Fruit fly (Drosophila melanogaster) whole organism, embryonic: ENCODE results near the gene CG13481.

Experiments used
- CG10267 ChIP-seq: fragments of 200-800 bp; sonication (Bioruptor generic); optimal IDR thresholded peaks from 2 replicates; lab custom pipeline; 2018; ENCODE audit warnings: missing biosample characterization, mild to moderate bottlenecking, missing genetic modification characterization, moderate library complexity
- CG10565 ChIP-seq: fragments of 200-800 bp; sonication (Bioruptor generic); optimal IDR thresholded peaks from 3 replicates; lab custom pipeline; 2016; ENCODE audit warnings: missing biosample characterization, mild to moderate bottlenecking, missing genetic modification characterization
- CG10654 ChIP-seq: fragments of 200-800 bp; sonication (Bioruptor generic); optimal IDR thresholded peaks from 2 replicates; lab custom pipeline; 2016; ENCODE audit warnings: missing biosample characterization, missing genetic modification characterization
- CG12769 ChIP-seq: fragments of 200-800 bp; sonication (Bioruptor generic); optimal IDR thresholded peaks from 2 replicates; lab custom pipeline; 2019; ENCODE audit warnings: missing biosample characterization, mild to moderate bottlenecking, missing genetic modification characterization, moderate library complexity
- CG13287 ChIP-seq: fragments of 200-800 bp; sonication (Bioruptor generic); IDR thresholded peaks from 2 replicates; pipeline ENCODE4 v1.3.6; 2022; ENCODE audit warnings: missing biosample characterization, missing genetic modification characterization; ENCODE audit not compliant: partially characterized antibody
- CG14965 ChIP-seq: fragments of 200-800 bp; sonication (Bioruptor generic); optimal IDR thresholded peaks from 2 replicates; lab custom pipeline; 2016; ENCODE audit warnings: missing biosample characterization, missing genetic modification characterization, borderline replicate concordance
- CG15269 ChIP-seq: fragments of 200-800 bp; sonication (Bioruptor generic); optimal IDR thresholded peaks from 2 replicates; lab custom pipeline; 2018; ENCODE audit warnings: missing biosample characterization, mild to moderate bottlenecking, missing genetic modification characterization, moderate library complexity
- CG16863 ChIP-seq: fragments of 200-800 bp; sonication (Bioruptor generic); optimal IDR thresholded peaks from 3 replicates; lab custom pipeline; 2016; ENCODE audit warnings: missing biosample characterization, missing genetic modification characterization
- CG17361 ChIP-seq: fragments of 200-800 bp; sonication (Bioruptor generic); IDR thresholded peaks from 3 replicates; pipeline ENCODE4 v1.3.6; 2022; ENCODE audit warnings: missing biosample characterization, missing genetic modification characterization
- CG17385 ChIP-seq: fragments of 200-800 bp; sonication (Bioruptor generic); optimal IDR thresholded peaks from 3 replicates; lab custom pipeline; 2018; ENCODE audit warnings: missing biosample characterization, mild to moderate bottlenecking, missing genetic modification characterization
- CG18011 ChIP-seq: fragments of 200-800 bp; sonication (Bioruptor generic); optimal IDR thresholded peaks from 2 replicates; lab custom pipeline; 2017; ENCODE audit warnings: missing biosample characterization, missing genetic modification characterization, mild to moderate bottlenecking, moderate library complexity, missing genotype
- CG1832 ChIP-seq: fragments of 200-800 bp; sonication (Bioruptor generic); optimal IDR thresholded peaks from 2 replicates; lab custom pipeline; 2017; ENCODE audit warnings: missing biosample characterization, mild to moderate bottlenecking, missing genetic modification characterization, inconsistent platforms
- CG30431 ChIP-seq: fragments of 200-800 bp; sonication (Bioruptor generic); optimal IDR thresholded peaks from 2 replicates; lab custom pipeline; 2017; ENCODE audit warnings: missing biosample characterization, missing genetic modification characterization
- CG32767 ChIP-seq: fragments of 200-800 bp; sonication (Bioruptor generic); IDR thresholded peaks from 2 replicates; pipeline ENCODE4 v1.3.6; 2022; ENCODE audit warnings: missing biosample characterization, missing genetic modification characterization
- CG3995 ChIP-seq: fragments of 200-800 bp; sonication (Bioruptor generic); optimal IDR thresholded peaks from 3 replicates; lab custom pipeline; 2016; ENCODE audit warnings: missing biosample characterization, missing genetic modification characterization
- CG6175 ChIP-seq: fragments of 200-800 bp; sonication (Bioruptor generic); IDR thresholded peaks from 3 replicates; pipeline ENCODE4 v1.3.6; 2022; ENCODE audit warnings: missing biosample characterization, missing genetic modification characterization
- CG7271 ChIP-seq: fragments of 200-800 bp; sonication (Bioruptor generic); optimal IDR thresholded peaks from 2 replicates; lab custom pipeline; 2018; ENCODE audit warnings: missing biosample characterization, mild to moderate bottlenecking, missing genetic modification characterization, moderate library complexity
- CG9437 ChIP-seq: fragments of 200-800 bp; sonication (Bioruptor generic); optimal IDR thresholded peaks from 2 replicates; lab custom pipeline; 2018; ENCODE audit warnings: missing biosample characterization, mild to moderate bottlenecking, missing genetic modification characterization
- D19A ChIP-seq: fragments of 200-800 bp; optimal IDR thresholded peaks from 3 replicates; lab custom pipeline; 2019; ENCODE audit warnings: missing biosample characterization, mild to moderate bottlenecking, missing genetic modification characterization, moderate library complexity
- Drgx ChIP-seq: fragments of 200-800 bp; sonication (Bioruptor generic); IDR thresholded peaks from 2 replicates; pipeline ENCODE4 v1.3.6; 2022; ENCODE audit warnings: missing biosample characterization, missing genetic modification characterization
- Eip74EF ChIP-seq, 2 experiments: fragments of 200-800 bp in 1 of 2; fragments of >200 bp in 1 of 2; sonication (Bioruptor generic) in 1 of 2; optimal IDR thresholded peaks; 2 replicates each; lab custom pipeline; 2017 to 2019; ENCODE audit warnings: missing biosample characterization in 2 of 2, missing genetic modification characterization in 2 of 2, mild to moderate bottlenecking in 1 of 2, moderate library complexity in 1 of 2
- Elba2 ChIP-seq: fragments of 200-800 bp; sonication (Bioruptor generic); optimal IDR thresholded peaks from 3 replicates; lab custom pipeline; 2016; ENCODE audit warnings: missing biosample characterization, missing genetic modification characterization
- HLH3B ChIP-seq: fragments of 200-800 bp; sonication (Bioruptor generic); IDR thresholded peaks from 2 replicates; pipeline ENCODE4 v1.3.6; 2022; ENCODE audit warnings: missing biosample characterization, missing genetic modification characterization
- Lpt ChIP-seq: fragments of >200 bp; optimal IDR thresholded peaks from 2 replicates; lab custom pipeline; 2018; ENCODE audit warnings: missing biosample characterization, missing genetic modification characterization
- NC2β ChIP-seq: fragments of 200-800 bp; sonication (Bioruptor generic); optimal IDR thresholded peaks from 2 replicates; lab custom pipeline; 2016; ENCODE audit warnings: missing biosample characterization, missing genetic modification characterization
- Nf-YB ChIP-seq: fragments of 200-800 bp; sonication (Bioruptor generic); optimal IDR thresholded peaks from 3 replicates; lab custom pipeline; 2019; ENCODE audit warnings: missing biosample characterization, mild to moderate bottlenecking, missing genetic modification characterization, moderate library complexity
- Rfx ChIP-seq: fragments of 200-800 bp; sonication (Bioruptor generic); IDR thresholded peaks from 2 replicates; pipeline ENCODE4 v1.3.6; 2022; ENCODE audit warnings: missing biosample characterization, missing genetic modification characterization
- Sin3A ChIP-seq: fragments of >200 bp; optimal IDR thresholded peaks from 2 replicates; lab custom pipeline; 2018
- Sox100B ChIP-seq: fragments of 200-800 bp; sonication (Bioruptor generic); optimal IDR thresholded peaks from 3 replicates; lab custom pipeline; 2018; ENCODE audit warnings: missing biosample characterization, mild to moderate bottlenecking, missing genetic modification characterization
- Tbp ChIP-seq: fragments of >200 bp; optimal IDR thresholded peaks from 2 replicates; lab custom pipeline; 2018; ENCODE audit warnings: missing biosample characterization, missing genetic modification characterization
- az2 ChIP-seq: fragments of 200-800 bp; sonication (Bioruptor generic); optimal IDR thresholded peaks from 3 replicates; lab custom pipeline; 2016; ENCODE audit warnings: missing biosample characterization, missing genetic modification characterization
- bab2 ChIP-seq: fragments of 200-800 bp; sonication (Bioruptor generic); optimal IDR thresholded peaks from 2 replicates; lab custom pipeline; 2016; ENCODE audit warnings: missing biosample characterization, missing genetic modification characterization
- cg ChIP-seq: fragments of 200-800 bp; sonication (Bioruptor generic); optimal IDR thresholded peaks from 3 replicates; lab custom pipeline; 2019; ENCODE audit warnings: missing biosample characterization, mild to moderate bottlenecking, missing genetic modification characterization, moderate library complexity
- gcm ChIP-seq: fragments of 200-800 bp; sonication (Bioruptor generic); optimal IDR thresholded peaks from 2 replicates; lab custom pipeline; 2019; ENCODE audit warnings: missing biosample characterization, mild to moderate bottlenecking, missing genetic modification characterization, moderate library complexity
- gfzf ChIP-seq: fragments of 200-800 bp; sonication (Bioruptor generic); optimal IDR thresholded peaks from 2 replicates; lab custom pipeline; 2016; ENCODE audit warnings: missing biosample characterization, mild to moderate bottlenecking, missing genetic modification characterization, moderate library complexity
- gsb-n ChIP-seq: fragments of 200-800 bp; sonication (Bioruptor generic); optimal IDR thresholded peaks from 3 replicates; lab custom pipeline; 2018; ENCODE audit warnings: missing biosample characterization, mild to moderate bottlenecking, missing genetic modification characterization
- kah ChIP-seq: fragments of 200-800 bp; sonication (Bioruptor generic); optimal IDR thresholded peaks from 2 replicates; lab custom pipeline; 2018; ENCODE audit warnings: missing biosample characterization, mild to moderate bottlenecking, missing genetic modification characterization
- klu ChIP-seq: fragments of 200-800 bp; sonication (Bioruptor generic); IDR thresholded peaks from 2 replicates; pipeline ENCODE4 v1.3.6; 2022; ENCODE audit warnings: missing biosample characterization, missing genetic modification characterization
- maf-S ChIP-seq: fragments of 200-800 bp; sonication (Bioruptor generic); optimal IDR thresholded peaks from 2 replicates; lab custom pipeline; 2016; ENCODE audit warnings: missing biosample characterization, missing genetic modification characterization
- nom ChIP-seq: fragments of 200-800 bp; sonication (Bioruptor generic); optimal IDR thresholded peaks from 2 replicates; lab custom pipeline; 2017; ENCODE audit warnings: missing biosample characterization, missing genetic modification characterization, mild to moderate bottlenecking, moderate library complexity, missing genetic modification reagents
- oc ChIP-seq: fragments of 200-800 bp; sonication (Bioruptor generic); optimal IDR thresholded peaks from 2 replicates; lab custom pipeline; 2018; ENCODE audit warnings: missing biosample characterization, mild to moderate bottlenecking, missing genetic modification characterization, moderate library complexity
- peb ChIP-seq: fragments of 200-800 bp; sonication (Bioruptor generic); IDR thresholded peaks from 2 replicates; pipeline ENCODE4 v1.3.6; 2022; ENCODE audit warnings: missing biosample characterization, missing genetic modification characterization
- pum ChIP-seq: fragments of 200-800 bp; sonication (Bioruptor generic); optimal IDR thresholded peaks from 2 replicates; lab custom pipeline; 2016; ENCODE audit warnings: missing biosample characterization, missing genetic modification characterization
- repo ChIP-seq: fragments of 200-800 bp; sonication (Bioruptor generic); optimal IDR thresholded peaks from 2 replicates; lab custom pipeline; 2016; ENCODE audit warnings: missing biosample characterization, missing genetic modification characterization
- rib ChIP-seq: fragments of 200-800 bp; sonication (Bioruptor generic); IDR thresholded peaks from 2 replicates; pipeline ENCODE4 v1.3.6; 2022; ENCODE audit warnings: missing biosample characterization, missing genetic modification characterization
- sim ChIP-seq: fragments of 200-800 bp; sonication (Bioruptor generic); IDR thresholded peaks from 2 replicates; pipeline ENCODE4 v1.3.6; 2022; ENCODE audit warnings: missing biosample characterization, missing genetic modification characterization
- sima ChIP-seq: fragments of 200-800 bp; sonication (Bioruptor generic); optimal IDR thresholded peaks from 2 replicates; lab custom pipeline; 2016; ENCODE audit warnings: missing biosample characterization, missing genetic modification characterization
- slou ChIP-seq: fragments of 200-800 bp; sonication (Bioruptor generic); optimal IDR thresholded peaks from 3 replicates; lab custom pipeline; 2016; ENCODE audit warnings: missing biosample characterization, missing genetic modification characterization
- tll ChIP-seq, 2 experiments: fragments of 200-800 bp in 1 of 2; fragments of >200 bp in 1 of 2; sonication (Bioruptor generic) in 1 of 2; optimal IDR thresholded peaks; 2 replicates each; lab custom pipeline; 2017 to 2019; ENCODE audit warnings: missing biosample characterization in 2 of 2, missing genetic modification characterization in 2 of 2, mild to moderate bottlenecking in 1 of 2, moderate library complexity in 1 of 2
- tx ChIP-seq: fragments of 200-800 bp; sonication (Bioruptor generic); optimal IDR thresholded peaks from 2 replicates; lab custom pipeline; 2016; ENCODE audit warnings: missing biosample characterization, missing genetic modification characterization
- wor ChIP-seq: fragments of 200-800 bp; sonication (Bioruptor generic); IDR thresholded peaks from 2 replicates; pipeline ENCODE4 v1.3.6; 2022; ENCODE audit warnings: missing biosample characterization, missing genetic modification characterization
- yki ChIP-seq: fragments of >200 bp; optimal IDR thresholded peaks from 3 replicates; lab custom pipeline; 2018

CG13481 gene

DNA sequence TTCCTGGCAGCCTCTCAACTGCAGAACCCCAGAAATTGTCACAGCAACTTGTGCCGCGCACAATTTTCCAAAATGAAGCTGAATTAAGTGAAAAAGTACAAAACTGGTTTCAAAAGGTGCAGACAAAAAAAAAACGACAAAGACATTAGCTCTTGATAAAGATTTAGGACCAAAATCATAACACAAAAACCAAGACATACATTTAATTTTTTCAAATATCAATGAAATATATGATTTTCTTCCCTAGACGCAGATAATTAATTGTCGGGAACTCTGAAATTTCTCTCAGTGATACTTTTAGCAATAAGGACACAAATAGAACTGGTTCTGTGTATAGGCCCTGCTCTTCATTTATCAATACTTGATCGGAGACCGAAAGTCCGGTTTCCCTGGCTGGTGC, 4.8 kb downstream of the CG13481 start (continued):
- TF ChIP-seq tx (no peak), CG10654 (no peak), gsb-n (tag; lab: Kevin White, UChicago) (peak; percentile 46), Drgx (GFP tag; lab: Robert Waterston, UW) (peak; percentile 74), oc (no peak), CG17385 (GFP tag; lab: Kevin White, UChicago) (no peak), Lpt (GFP tag; lab: Kevin White, UChicago) (no peak), Nf-YB (peak; percentile 25), CG6175 (GFP tag; lab: Robert Waterston, UW) (no peak), CG16863 (GFP tag; lab: Kevin White, UChicago) (peak; percentile 9), CG10267 (peak; percentile 23), NC2β (GFP tag; lab: Kevin White, UChicago) (peak; percentile 64), Elba2 (no peak), Eip74EF (GFP tag; optimal IDR thresholded peaks at IDR 0.05; lab: Kevin White, UChicago) (no peak), klu (GFP tag; lab: Robert Waterston, UW) (no peak), wor (GFP tag; lab: Robert Waterston, UW) (no peak), D19A (tag; lab: Kevin White, UChicago) (peak; percentile 9), az2 (peak; percentile 70), sima (GFP tag; lab: Kevin White, UChicago) (no peak), CG10565 (no peak), Rfx (GFP tag; lab: Robert Waterston, UW) (no peak), CG32767 (GFP tag; lab: Robert Waterston, UW) (0 out of 2 replicates have a peak, but pooled peaks have one; percentile 14), sim (GFP tag; lab: Robert Waterston, UW) (0 out of 2 replicates have a peak, but pooled peaks have one; percentile 27), repo (GFP tag; lab: Kevin White, UChicago) (no peak), CG30431 (GFP tag; lab: Kevin White, UChicago) (peak; percentile 55), maf-S (GFP tag; lab: Kevin White, UChicago) (no peak), CG9437 (GFP tag; lab: Kevin White, UChicago) (no peak), gcm (GFP tag; lab: Kevin White, UChicago) (peak; percentile 15), CG15269 (tag; lab: Kevin White, UChicago) (no peak), CG13287 (GFP tag; lab: Robert Waterston, UW) (no peak), Sin3A (lab: Kevin White, UChicago) (no peak), bab2 (GFP tag; lab: Kevin White, UChicago) (peak; percentile 49), nom (GFP tag; lab: Kevin White, UChicago) (peak; percentile 64), CG14965 (no peak), CG18011 (GFP tag; lab: Kevin White, UChicago) (no peak), CG12769 (no peak), cg (GFP tag; lab: Kevin White, UChicago) (no peak), tll (GFP tag; optimal IDR thresholded peaks at IDR 0.05; lab: Kevin White, UChicago) (no peak), peb (GFP tag; lab: Robert Waterston, UW) (0 out of 2 replicates have a peak, but pooled peaks have one; percentile 24), pum (peak; percentile 5), yki (lab: Kevin White, UChicago) (no peak), slou (GFP tag; lab: Kevin White, UChicago) (no peak), gfzf (GFP tag; lab: Kevin White, UChicago) (no peak), Sox100B (GFP tag; lab: Kevin White, UChicago) (no peak), CG17361 (GFP tag; lab: Robert Waterston, UW) (peak; percentile 51; the same call in 2 of the 3 replicates), CG3995 (GFP tag; lab: Kevin White, UChicago) (no peak), CG7271 (no peak), HLH3B (GFP tag; lab: Robert Waterston, UW) (0 out of 2 replicates have a peak, but pooled peaks have one; percentile 6), CG1832 (GFP tag; lab: Kevin White, UChicago) (no peak), rib (no peak), Tbp (GFP tag; lab: Kevin White, UChicago) (no peak), kah (GFP tag; lab: Kevin White, UChicago) (no peak)
